Fruit fly (Drosophila melanogaster) whole organism, embryonic: ENCODE data around the gene Fnta.
A peak's percentile ranks its signal among the peaks of the same experiment; 100 is the strongest.

Experiments used
- Abd-B ChIP-seq: fragments of 200-800 bp; sonication (Bioruptor generic); optimal IDR thresholded peaks from 2 replicates; lab custom pipeline; 2018; ENCODE audit warnings: missing biosample characterization, mild to moderate bottlenecking, missing genetic modification characterization, moderate library complexity
- Antp ChIP-seq: fragments of 200-800 bp; sonication (Bioruptor generic); optimal IDR thresholded peaks from 3 replicates; lab custom pipeline; 2016; ENCODE audit warnings: missing biosample characterization, missing genetic modification characterization
- B-H1 ChIP-seq: fragments of 200-800 bp; sonication (Bioruptor generic); IDR thresholded peaks from 3 replicates; pipeline ENCODE4 v1.3.6; 2022; ENCODE audit warnings: missing biosample characterization, missing genetic modification characterization
- CG10959 ChIP-seq: fragments of 200-800 bp; sonication (Bioruptor generic); IDR thresholded peaks from 2 replicates; pipeline ENCODE4 v1.3.6; 2022; ENCODE audit warnings: missing biosample characterization, missing genetic modification characterization
- CG11398 ChIP-seq: fragments of 200-800 bp; sonication (Bioruptor generic); optimal IDR thresholded peaks from 2 replicates; lab custom pipeline; 2016; ENCODE audit warnings: missing biosample characterization, missing genetic modification characterization
- CG12769 ChIP-seq: fragments of 200-800 bp; sonication (Bioruptor generic); optimal IDR thresholded peaks from 2 replicates; lab custom pipeline; 2019; ENCODE audit warnings: missing biosample characterization, mild to moderate bottlenecking, missing genetic modification characterization, moderate library complexity
- CG13424 ChIP-seq: fragments of 200-800 bp; sonication (Bioruptor generic); optimal IDR thresholded peaks from 2 replicates; lab custom pipeline; 2019; ENCODE audit warnings: missing biosample characterization, mild to moderate bottlenecking, missing genetic modification characterization, moderate library complexity
- CG13624 ChIP-seq: fragments of 200-800 bp; sonication (Bioruptor generic); optimal IDR thresholded peaks from 2 replicates; lab custom pipeline; 2016; ENCODE audit warnings: missing biosample characterization, missing genetic modification characterization
- CG15514 ChIP-seq: fragments of 200-800 bp; sonication (Bioruptor generic); optimal IDR thresholded peaks from 3 replicates; lab custom pipeline; 2017; ENCODE audit warnings: missing biosample characterization, missing genetic modification characterization, mild to moderate bottlenecking, moderate library complexity, missing genetic modification reagents
- CG1602 ChIP-seq: fragments of 200-800 bp; sonication (Bioruptor generic); optimal IDR thresholded peaks from 3 replicates; lab custom pipeline; 2016; ENCODE audit warnings: missing biosample characterization, missing genetic modification characterization
- CG17186 ChIP-seq: fragments of 200-800 bp; sonication (Bioruptor generic); optimal IDR thresholded peaks from 3 replicates; lab custom pipeline; 2017; ENCODE audit warnings: missing biosample characterization, missing genetic modification reagents, missing genetic modification characterization
- CG17829 ChIP-seq: fragments of 200-800 bp; optimal IDR thresholded peaks from 2 replicates; lab custom pipeline; 2019; ENCODE audit warnings: missing biosample characterization, mild to moderate bottlenecking, missing genetic modification characterization, moderate library complexity
- CG2199 ChIP-seq: fragments of 200-800 bp; sonication (Bioruptor generic); IDR thresholded peaks from 3 replicates; pipeline ENCODE4 v1.3.6; 2022; ENCODE audit warnings: missing biosample characterization, missing genetic modification characterization
- CG30403 ChIP-seq: fragments of 200-800 bp; sonication (Bioruptor generic); optimal IDR thresholded peaks from 3 replicates; lab custom pipeline; 2016; ENCODE audit warnings: missing biosample characterization, missing genetic modification characterization
- CG31224 ChIP-seq: fragments of 200-800 bp; sonication (Bioruptor generic); IDR thresholded peaks from 2 replicates; pipeline ENCODE4 v1.3.6; 2022; ENCODE audit warnings: missing biosample characterization, missing genetic modification characterization
- CG4282 ChIP-seq: fragments of 200-800 bp; sonication (Bioruptor generic); optimal IDR thresholded peaks from 2 replicates; lab custom pipeline; 2016; ENCODE audit warnings: missing biosample characterization, missing genetic modification characterization
- CG4854 ChIP-seq: fragments of 200-800 bp; sonication (Bioruptor generic); optimal IDR thresholded peaks from 2 replicates; lab custom pipeline; 2016; ENCODE audit warnings: missing biosample characterization, missing genetic modification characterization, inconsistent platforms
- CG7556 ChIP-seq: fragments of 200-800 bp; sonication (Bioruptor generic); optimal IDR thresholded peaks from 2 replicates; lab custom pipeline; 2017; ENCODE audit warnings: missing biosample characterization, mild to moderate bottlenecking, missing genetic modification characterization
- CG7745 ChIP-seq: fragments of 200-800 bp; sonication (Bioruptor generic); optimal IDR thresholded peaks from 2 replicates; lab custom pipeline; 2018; ENCODE audit warnings: missing biosample characterization, mild to moderate bottlenecking, missing genetic modification characterization, moderate library complexity
- Dip2 ChIP-seq: fragments of 200-800 bp; sonication (Bioruptor generic); IDR thresholded peaks from 2 replicates; pipeline ENCODE4 v1.3.6; 2022; ENCODE audit warnings: missing biosample characterization, missing genetic modification characterization
- E2f2 ChIP-seq: fragments of 200-800 bp; sonication (Bioruptor generic); IDR thresholded peaks from 2 replicates; pipeline ENCODE4 v1.3.6; 2022; ENCODE audit warnings: missing biosample characterization, missing genetic modification characterization
- Gug ChIP-seq: fragments of 200-800 bp; sonication (Bioruptor generic); IDR thresholded peaks from 4 replicates; pipeline ENCODE4 v1.3.6; 2022; ENCODE audit warnings: missing biosample characterization, missing genetic modification characterization
- H2.0 ChIP-seq: fragments of 200-800 bp; sonication (Bioruptor generic); IDR thresholded peaks from 2 replicates; pipeline ENCODE4 v1.3.6; 2022; ENCODE audit warnings: missing biosample characterization, missing genetic modification characterization
- Hsf ChIP-seq: fragments of 200-800 bp; sonication (Bioruptor generic); optimal IDR thresholded peaks from 3 replicates; lab custom pipeline; 2016; ENCODE audit warnings: missing biosample characterization, missing genetic modification characterization
- Lpt ChIP-seq: fragments of >200 bp; optimal IDR thresholded peaks from 2 replicates; lab custom pipeline; 2018; ENCODE audit warnings: missing biosample characterization, missing genetic modification characterization
- MBD-R2 ChIP-seq: fragments of 200-800 bp; sonication (Bioruptor generic); IDR thresholded peaks from 2 replicates; pipeline ENCODE4 v1.3.6; 2022; ENCODE audit warnings: missing biosample characterization, missing genetic modification characterization
- MTF-1 ChIP-seq: fragments of 200-800 bp; sonication (Bioruptor generic); optimal IDR thresholded peaks from 2 replicates; lab custom pipeline; 2018; ENCODE audit warnings: missing biosample characterization, mild to moderate bottlenecking, missing genetic modification characterization, borderline replicate concordance
- Nf-YA ChIP-seq: fragments of 200-800 bp; sonication (Bioruptor generic); IDR thresholded peaks from 2 replicates; pipeline ENCODE4 v1.3.6; 2022; ENCODE audit warnings: missing biosample characterization, missing genetic modification characterization
- Scr ChIP-seq: fragments of 200-800 bp; sonication (Bioruptor generic); IDR thresholded peaks from 2 replicates; pipeline ENCODE4 v1.3.6; 2022; ENCODE audit warnings: missing biosample characterization, missing genetic modification characterization; ENCODE audit not compliant: partially characterized antibody
- Stat92E ChIP-seq, 3 experiments: fragments of >200 bp in 2 of 3; fragments of 200-800 bp in 1 of 3; sonication (Bioruptor generic) in 1 of 3; optimal IDR thresholded peaks; 2 replicates each; lab custom pipeline; 2017 to 2019; ENCODE audit warnings: missing biosample characterization in 3 of 3, missing genetic modification characterization in 3 of 3, mild to moderate bottlenecking in 1 of 3, moderate library complexity in 1 of 3
- Taf1 ChIP-seq: fragments of 200-800 bp; sonication (Bioruptor generic); IDR thresholded peaks from 2 replicates; pipeline ENCODE4 v1.3.6; 2022; ENCODE audit warnings: missing biosample characterization, missing genetic modification characterization
- Xrp1 ChIP-seq: fragments of 200-800 bp; sonication (Bioruptor generic); IDR thresholded peaks from 2 replicates; pipeline ENCODE4 v1.3.6; 2022; ENCODE audit warnings: missing biosample characterization, missing genetic modification characterization
- abd-A ChIP-seq: fragments of 200-800 bp; sonication (Bioruptor generic); optimal IDR thresholded peaks from 3 replicates; lab custom pipeline; 2019; ENCODE audit warnings: missing biosample characterization, mild to moderate bottlenecking, missing genetic modification characterization, moderate library complexity
- aop ChIP-seq: fragments of 200-800 bp; sonication (Bioruptor generic); IDR thresholded peaks from 2 replicates; pipeline ENCODE4 v1.3.6; 2022; ENCODE audit warnings: missing biosample characterization, missing genetic modification characterization
- cad ChIP-seq: fragments of >200 bp; optimal IDR thresholded peaks from 2 replicates; lab custom pipeline; 2017; ENCODE audit warnings: missing biosample characterization, missing genetic modification characterization
- corto ChIP-seq: fragments of 200-800 bp; sonication (Bioruptor generic); optimal IDR thresholded peaks from 2 replicates; lab custom pipeline; 2016; ENCODE audit warnings: missing biosample characterization, mild to moderate bottlenecking, missing genetic modification characterization, moderate library complexity
- da ChIP-seq: fragments of 200-800 bp; sonication (Bioruptor generic); optimal IDR thresholded peaks from 2 replicates; lab custom pipeline; 2016; ENCODE audit warnings: missing biosample characterization, missing genetic modification characterization
- danr ChIP-seq: fragments of 200-800 bp; sonication (Bioruptor generic); IDR thresholded peaks from 2 replicates; pipeline ENCODE4 v1.3.6; 2022; ENCODE audit warnings: missing biosample characterization, missing genetic modification characterization
- dysf ChIP-seq: fragments of 200-800 bp; sonication (Bioruptor generic); IDR thresholded peaks from 3 replicates; pipeline ENCODE4 v1.3.6; 2022; ENCODE audit warnings: missing biosample characterization, missing genetic modification characterization
- ems ChIP-seq: fragments of 200-800 bp; sonication (Bioruptor generic); optimal IDR thresholded peaks from 3 replicates; lab custom pipeline; 2016; ENCODE audit warnings: missing biosample characterization, missing genetic modification characterization
- hth ChIP-seq: fragments of >200 bp; optimal IDR thresholded peaks from 2 replicates; lab custom pipeline; 2017; ENCODE audit warnings: inconsistent platforms
- jing ChIP-seq: fragments of 200-800 bp; sonication (Bioruptor generic); optimal IDR thresholded peaks from 2 replicates; lab custom pipeline; 2018; ENCODE audit warnings: missing biosample characterization, mild to moderate bottlenecking, missing genetic modification characterization
- ranshi ChIP-seq: fragments of 200-800 bp; sonication (Bioruptor generic); IDR thresholded peaks from 2 replicates; pipeline ENCODE4 v1.3.6; 2022; ENCODE audit warnings: missing biosample characterization, missing genetic modification characterization
- run ChIP-seq: fragments of 200-800 bp; sonication (Bioruptor generic); optimal IDR thresholded peaks from 3 replicates; lab custom pipeline; 2018; ENCODE audit warnings: missing biosample characterization, mild to moderate bottlenecking, missing genetic modification characterization
- sc ChIP-seq, 3 experiments: fragments of >200 bp in 2 of 3; fragments of 200-800 bp in 1 of 3; sonication (Bioruptor generic) in 1 of 3; optimal IDR thresholded peaks; 2 replicates in 2 of 3; 3 replicates in 1 of 3; lab custom pipeline; 2017; ENCODE audit warnings: mild to moderate bottlenecking in 1 of 3, missing biosample characterization in 1 of 3, missing genetic modification characterization in 1 of 3, missing genetic modification reagents in 1 of 3
- sd ChIP-seq: fragments of 200-800 bp; sonication (Bioruptor generic); optimal IDR thresholded peaks from 3 replicates; lab custom pipeline; 2018; ENCODE audit warnings: missing biosample characterization, mild to moderate bottlenecking, missing genetic modification characterization, moderate library complexity
- sqz ChIP-seq: fragments of 200-800 bp; sonication (Bioruptor generic); optimal IDR thresholded peaks from 3 replicates; lab custom pipeline; 2018; ENCODE audit warnings: missing biosample characterization, mild to moderate bottlenecking, missing genetic modification characterization
- stwl ChIP-seq: fragments of 200-800 bp; sonication (Bioruptor generic); optimal IDR thresholded peaks from 3 replicates; lab custom pipeline; 2018; ENCODE audit warnings: missing biosample characterization, mild to moderate bottlenecking, missing genetic modification characterization, moderate library complexity
- sug ChIP-seq: fragments of 200-800 bp; optimal IDR thresholded peaks from 2 replicates; lab custom pipeline; 2019; ENCODE audit warnings: missing biosample characterization, mild to moderate bottlenecking, missing genetic modification characterization, moderate library complexity
- tgo ChIP-seq: fragments of 200-800 bp; sonication (Bioruptor generic); IDR thresholded peaks from 3 replicates; pipeline ENCODE4 v1.3.6; 2022; ENCODE audit warnings: missing biosample characterization, missing genetic modification characterization
- zfh1 ChIP-seq: fragments of 200-800 bp; sonication (Bioruptor generic); IDR thresholded peaks from 3 replicates; pipeline ENCODE4 v1.3.6; 2022; ENCODE audit warnings: missing biosample characterization, missing genetic modification characterization

Gene Fnta

DNA sequence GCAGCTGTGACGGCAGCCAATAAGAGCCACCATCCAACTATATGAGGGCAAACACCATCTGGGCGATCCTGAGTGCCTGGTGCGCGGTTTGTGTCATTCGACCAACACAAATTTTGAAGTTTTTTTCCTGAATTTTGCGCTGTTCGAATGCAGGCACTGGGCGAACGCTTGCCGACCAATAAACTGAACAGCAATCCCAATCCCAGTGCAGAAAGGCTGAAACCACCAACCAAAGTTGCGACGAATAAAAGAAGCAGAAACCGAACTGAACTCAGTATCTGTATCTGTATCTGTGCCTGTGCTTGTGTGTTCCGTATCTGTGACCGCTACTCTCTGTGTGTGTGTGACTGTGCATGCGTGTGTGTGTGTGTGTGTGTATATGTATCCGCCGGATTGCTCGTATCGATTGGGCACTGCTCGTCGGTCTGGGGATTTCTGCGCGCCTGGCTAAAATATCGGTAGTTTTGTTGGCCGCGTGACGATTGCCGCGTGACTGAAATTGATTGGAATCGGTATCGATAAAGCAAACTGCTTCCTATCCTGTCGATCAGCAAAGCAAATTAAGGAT lies 18.9 kb downstream of the Fnta start (continued):
- no peak for TF ChIP-seq Antp (GFP tag; lab: Kevin White, UChicago)
- no peak for TF ChIP-seq da (GFP tag; lab: Kevin White, UChicago)
- TF ChIP-seq stwl (tag; lab: Kevin White, UChicago), result peak; percentile 33
- no peak for TF ChIP-seq Taf1 (GFP tag; lab: Robert Waterston, UW)
- TF ChIP-seq CG10959, result no peak
- no peak for TF ChIP-seq B-H1 (GFP tag; lab: Robert Waterston, UW)
- TF ChIP-seq CG12769, result peak; percentile 99
- TF ChIP-seq zfh1 (GFP tag; lab: Robert Waterston, UW), result no peak
- TF ChIP-seq Dip2 (GFP tag; lab: Robert Waterston, UW), result no peak
- TF ChIP-seq MBD-R2 (GFP tag; lab: Robert Waterston, UW), result no peak
- peak; percentile 94 for TF ChIP-seq abd-A (tag; lab: Kevin White, UChicago)
- no peak for TF ChIP-seq CG17829 (tag; lab: Kevin White, UChicago)
- TF ChIP-seq Lpt, result no peak
- no peak for TF ChIP-seq Gug
- TF ChIP-seq hth (lab: Kevin White, UChicago), result no peak
- peak; percentile 69 for TF ChIP-seq sug (tag; lab: Kevin White, UChicago)
- TF ChIP-seq CG4282 (GFP tag; lab: Kevin White, UChicago), result no peak
- TF ChIP-seq sd (tag; lab: Kevin White, UChicago), result peak; percentile 82
- TF ChIP-seq CG15514, result no peak
- peak; percentile 43 for TF ChIP-seq run (tag; lab: Kevin White, UChicago)
- no peak for TF ChIP-seq aop
- TF ChIP-seq MTF-1 (GFP tag; lab: Kevin White, UChicago), result no peak
- TF ChIP-seq CG7556, result no peak
- TF ChIP-seq tgo (GFP tag; lab: Robert Waterston, UW), result no peak
- no peak for TF ChIP-seq danr
- peak; percentile 84 for TF ChIP-seq sqz (GFP tag; lab: Kevin White, UChicago)
- TF ChIP-seq E2f2 (GFP tag; lab: Robert Waterston, UW), result no peak
- TF ChIP-seq dysf, result no peak
- TF ChIP-seq corto (GFP tag; lab: Kevin White, UChicago), result peak; percentile 80
- no peak for TF ChIP-seq Hsf (GFP tag; lab: Kevin White, UChicago)
- peak; percentile 72 for TF ChIP-seq Scr
- TF ChIP-seq H2.0 (GFP tag; lab: Robert Waterston, UW), result no peak
- peak; percentile 71 for TF ChIP-seq Nf-YA
- TF ChIP-seq cad, result no peak
- TF ChIP-seq CG11398 (GFP tag; lab: Kevin White, UChicago), result no peak
- TF ChIP-seq CG7745 (tag; lab: Kevin White, UChicago), result no peak
- no peak for TF ChIP-seq CG17186 (GFP tag; lab: Kevin White, UChicago)
- no peak for TF ChIP-seq jing (GFP tag; lab: Kevin White, UChicago)
- TF ChIP-seq Xrp1 (GFP tag; lab: Robert Waterston, UW), result no peak
- TF ChIP-seq CG30403 (GFP tag; lab: Kevin White, UChicago), result no peak
- TF ChIP-seq Stat92E (GFP tag; optimal IDR thresholded peaks at IDR 0.05; lab: Kevin White, UChicago), result peak in 1 of 3 experiments; percentile 89
- TF ChIP-seq CG31224 (GFP tag; lab: Robert Waterston, UW), result peak; percentile 100
- TF ChIP-seq sc (optimal IDR thresholded peaks at IDR 0.05; lab: Kevin White, UChicago), result peak in 1 of 2 experiments; percentile 67
- no peak for TF ChIP-seq sc (GFP tag; optimal IDR thresholded peaks at IDR 0.05; lab: Kevin White, UChicago)
- no peak for TF ChIP-seq ems
- TF ChIP-seq CG1602 (GFP tag; lab: Kevin White, UChicago), result no peak
- no peak; the same call in 1 of the 2 replicates for TF ChIP-seq ranshi (GFP tag; lab: Robert Waterston, UW)
- TF ChIP-seq CG4854 (GFP tag; lab: Kevin White, UChicago), result no peak
- TF ChIP-seq CG13424, result no peak
- peak; percentile 98 for TF ChIP-seq CG2199 (GFP tag; lab: Robert Waterston, UW)
- no peak for TF ChIP-seq Abd-B (GFP tag; lab: Kevin White, UChicago)
- no peak for TF ChIP-seq CG13624 (GFP tag; lab: Kevin White, UChicago)
